Fruit fly (Drosophila melanogaster) whole organism, adult: ENCODE measurements around the gene SrpRalpha.

Experiments
- CG11617 ChIP-seq: fragments of 200-800 bp; sonication (Bioruptor generic); optimal IDR thresholded peaks from 2 replicates; lab custom pipeline; 2017; ENCODE audit warnings: mild to moderate bottlenecking, missing biosample characterization, missing genetic modification reagents, missing genetic modification characterization
- CG12768 ChIP-seq: fragments of 200-800 bp; sonication (Bioruptor generic); optimal IDR thresholded peaks from 2 replicates; lab custom pipeline; 2017; ENCODE audit warnings: missing biosample characterization, missing genetic modification characterization, mild to moderate bottlenecking, moderate library complexity, missing genetic modification reagents
- CG14711 ChIP-seq: fragments of 200-800 bp; sonication (Bioruptor generic); optimal IDR thresholded peaks from 2 replicates; lab custom pipeline; 2018; ENCODE audit warnings: missing biosample characterization, mild to moderate bottlenecking, missing genetic modification characterization, moderate library complexity
- CG33017 ChIP-seq: fragments of 200-800 bp; sonication (Bioruptor generic); optimal IDR thresholded peaks from 2 replicates; lab custom pipeline; 2018; ENCODE audit warnings: missing biosample characterization, mild to moderate bottlenecking, missing genetic modification characterization, moderate library complexity
- CG5204 ChIP-seq: fragments of 200-800 bp; sonication (Bioruptor generic); optimal IDR thresholded peaks from 2 replicates; lab custom pipeline; 2016; ENCODE audit warnings: missing biosample characterization, missing genetic modification characterization
- CG7045 ChIP-seq: fragments of 200-800 bp; sonication (Bioruptor generic); optimal IDR thresholded peaks from 2 replicates; lab custom pipeline; 2017; ENCODE audit warnings: missing biosample characterization, mild to moderate bottlenecking, missing genetic modification characterization
- Clk ChIP-seq: fragments of 200-800 bp; sonication (Bioruptor generic); optimal IDR thresholded peaks from 2 replicates; lab custom pipeline; 2017; ENCODE audit warnings: missing biosample characterization, missing genetic modification characterization
- Crg-1 ChIP-seq: fragments of 200-800 bp; sonication (Bioruptor generic); optimal IDR thresholded peaks from 2 replicates; lab custom pipeline; 2016; ENCODE audit warnings: missing biosample characterization, missing genetic modification characterization
- bab1 ChIP-seq: fragments of 200-800 bp; sonication (Bioruptor generic); optimal IDR thresholded peaks from 3 replicates; lab custom pipeline; 2019; ENCODE audit warnings: missing biosample characterization, mild to moderate bottlenecking, missing genetic modification characterization, moderate library complexity
- cnc ChIP-seq, 2 experiments: fragments of >200 bp; optimal IDR thresholded peaks; 2 replicates each; lab custom pipeline; 2017
- kay ChIP-seq: fragments of 200-800 bp; sonication (Bioruptor generic); peaks from one replicate; lab custom pipeline; 2016; ENCODE audit warnings: missing biosample characterization, missing genetic modification characterization, borderline replicate concordance
- ovo ChIP-seq: fragments of 200-800 bp; sonication (Bioruptor generic); optimal IDR thresholded peaks from 2 replicates; lab custom pipeline; 2016; ENCODE audit warnings: missing biosample characterization, missing genetic modification characterization
- pad ChIP-seq: fragments of 200-800 bp; sonication (Bioruptor generic); optimal IDR thresholded peaks from 3 replicates; lab custom pipeline; 2017; ENCODE audit warnings: missing biosample characterization, missing genetic modification characterization, mild to moderate bottlenecking, moderate library complexity, missing genetic modification reagents
- tj ChIP-seq: fragments of 200-800 bp; sonication (Bioruptor generic); optimal IDR thresholded peaks from 3 replicates; lab custom pipeline; 2017; ENCODE audit warnings: missing biosample characterization, mild to moderate bottlenecking, missing genetic modification characterization, moderate library complexity

DNA sequence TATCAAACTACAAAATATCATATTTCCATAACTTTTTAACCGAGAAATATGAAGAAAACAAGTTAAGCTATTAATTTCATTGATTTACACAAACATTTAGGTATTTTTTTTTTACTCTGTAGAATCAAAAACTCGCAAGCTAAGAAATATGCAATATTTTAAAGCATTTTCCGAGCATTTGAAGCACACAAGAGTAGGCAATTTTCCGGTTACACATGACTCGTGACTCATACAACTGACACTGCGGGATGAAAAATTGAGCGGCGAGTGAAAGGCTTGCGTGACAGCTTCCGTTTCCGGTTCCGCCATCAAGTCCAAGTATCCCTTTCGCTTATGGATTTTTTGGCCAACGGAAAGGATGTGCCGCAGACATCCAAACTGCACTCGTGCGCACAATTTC lies 41.5 kb downstream of the SrpRalpha start:
- TF ChIP-seq pad (GFP tag; lab: Kevin White, UChicago) (peak; percentile 12), CG5204 (GFP tag; lab: Kevin White, UChicago) (no peak), cnc (optimal IDR thresholded peaks at IDR 0.05; lab: Kevin White, UChicago) (no peak), CG12768 (GFP tag; lab: Kevin White, UChicago) (no peak), tj (GFP tag; lab: Kevin White, UChicago) (peak; percentile 45), CG11617 (GFP tag; lab: Kevin White, UChicago) (peak; percentile 48), Clk (GFP tag; lab: Kevin White, UChicago) (no peak), bab1 (GFP tag; lab: Kevin White, UChicago) (peak; percentile 55), CG33017 (tag; lab: Kevin White, UChicago) (no peak), Crg-1 (GFP tag; lab: Kevin White, UChicago) (no peak), CG7045 (GFP tag; lab: Kevin White, UChicago) (no peak), kay (GFP tag; lab: Kevin White, UChicago) (no peak), ovo (GFP tag; lab: Kevin White, UChicago) (peak; percentile 11), CG14711 (tag; lab: Kevin White, UChicago) (no peak)
